Fruit fly (Drosophila melanogaster): ENCODE data around the gene Ser12.

Gene Ser12

dm6 chr2L:2202853-2203717 is 48.0 kb downstream of the Ser12 start:
- no peak for TF ChIP-seq noc (tag; optimal IDR thresholded peaks at IDR 0.05)

DNA sequence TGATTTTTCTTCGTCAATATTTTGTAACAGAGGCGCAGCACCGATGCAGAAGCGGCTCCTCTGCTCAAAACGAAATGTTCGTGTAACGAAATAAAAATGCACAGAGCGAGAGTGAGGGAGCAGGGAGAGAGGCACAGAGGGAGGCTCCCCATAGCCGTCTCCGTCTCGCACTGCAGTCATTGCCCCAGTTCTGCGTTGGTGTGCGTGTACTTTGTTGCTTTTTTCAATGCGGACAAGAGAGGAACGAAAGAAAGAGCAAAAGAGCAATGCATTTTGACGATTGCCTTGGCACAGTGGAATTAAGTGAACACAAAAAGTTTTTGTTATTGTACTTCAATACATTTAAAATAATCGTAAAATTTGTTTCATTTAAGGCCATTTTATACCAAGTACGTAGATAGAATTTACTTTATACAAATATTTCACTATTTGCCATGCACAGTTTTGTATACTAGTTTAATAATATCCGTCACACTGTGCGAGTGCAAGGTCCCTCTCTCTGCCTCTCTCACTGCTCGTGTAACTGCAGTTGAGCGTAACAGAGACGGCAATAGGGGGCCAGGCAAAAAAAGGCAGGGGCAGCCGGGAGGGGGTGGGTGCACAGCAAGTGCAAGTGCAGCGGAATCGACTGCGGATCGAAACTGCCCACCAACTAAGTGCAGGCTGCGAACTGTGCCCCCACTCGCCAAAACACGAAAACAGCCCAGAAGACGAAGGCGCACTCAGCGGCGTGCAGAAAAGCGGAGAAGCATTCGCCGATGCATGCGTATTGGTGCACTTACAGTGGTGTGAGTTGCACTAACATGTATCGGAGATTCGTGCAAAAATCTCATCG is 48.8 kb downstream of the Ser12 start:
- no peak for TF ChIP-seq noc (tag; optimal IDR thresholded peaks at IDR 0.05)

DNA sequence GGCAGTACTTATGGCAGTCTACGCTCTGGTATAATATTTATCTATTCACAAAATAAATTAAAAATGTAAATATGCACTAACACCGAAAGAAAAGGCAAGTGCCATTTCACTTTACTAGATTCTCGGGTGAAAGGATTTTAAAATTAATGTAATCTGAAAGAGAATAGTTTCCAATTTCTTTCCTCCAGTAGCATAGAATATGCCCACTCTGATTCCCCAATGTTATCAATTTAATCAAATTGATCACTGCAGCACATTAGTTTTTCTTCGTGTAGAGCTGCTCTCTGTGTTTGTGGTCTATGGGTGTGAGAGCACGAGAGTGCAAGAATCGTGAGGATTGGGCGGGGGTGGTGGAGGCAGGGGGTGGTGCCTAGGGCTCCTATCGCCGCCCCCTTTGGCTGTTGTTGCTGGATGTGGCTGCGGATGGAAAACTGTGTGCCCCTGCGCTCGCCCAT is 49.9 kb downstream of the Ser12 start:
- TF ChIP-seq noc (tag; optimal IDR thresholded peaks at IDR 0.05): no peak
